Fruit fly (Drosophila melanogaster) whole organism, embryonic: ENCODE measurements around the gene insv.

ENCODE experiments used
- Asciz ChIP-seq: fragments of 200-800 bp; sonication (Bioruptor generic); optimal IDR thresholded peaks from 2 replicates; lab custom pipeline; 2017; ENCODE audit warnings: missing biosample characterization, mild to moderate bottlenecking, missing genetic modification characterization, missing genetic modification reagents
- Atf3 ChIP-seq: fragments of 200-800 bp; sonication (Bioruptor generic); optimal IDR thresholded peaks from 3 replicates; lab custom pipeline; 2016; ENCODE audit warnings: missing biosample characterization, missing genetic modification characterization
- CG1024 ChIP-seq: fragments of 200-800 bp; sonication (Bioruptor generic); IDR thresholded peaks from 2 replicates; pipeline ENCODE4 v1.3.6; 2022; ENCODE audit warnings: missing biosample characterization, missing genetic modification characterization
- Elba2 ChIP-seq: fragments of 200-800 bp; sonication (Bioruptor generic); optimal IDR thresholded peaks from 3 replicates; lab custom pipeline; 2016; ENCODE audit warnings: missing biosample characterization, missing genetic modification characterization
- dati ChIP-seq: fragments of 200-800 bp; sonication (Bioruptor generic); IDR thresholded peaks from 2 replicates; pipeline ENCODE4 v1.3.6; 2022; ENCODE audit warnings: missing biosample characterization, missing genetic modification characterization
- hb ChIP-seq: fragments of 200-800 bp; sonication (Bioruptor generic); IDR thresholded peaks from 3 replicates; pipeline ENCODE4 v1.3.6; 2022; ENCODE audit warnings: missing biosample characterization, missing genetic modification characterization; ENCODE audit not compliant: partially characterized antibody
- kay ChIP-seq: fragments of 200-800 bp; sonication (Bioruptor generic); optimal IDR thresholded peaks from 2 replicates; lab custom pipeline; 2016; ENCODE audit warnings: missing biosample characterization, missing genetic modification characterization

dm6 chr2L:2623947-2624346, 47.1 kb upstream of the insv start:
- TF ChIP-seq dati (GFP tag; lab: Robert Waterston, UW), result no peak
- TF ChIP-seq kay (GFP tag; lab: Kevin White, UChicago), result no peak
- no peak for TF ChIP-seq Atf3 (GFP tag; lab: Kevin White, UChicago)
- no peak for TF ChIP-seq Asciz (GFP tag; lab: Kevin White, UChicago)
- TF ChIP-seq CG1024 (GFP tag; lab: Robert Waterston, UW), result no peak
- no peak for TF ChIP-seq Elba2 (GFP tag; lab: Kevin White, UChicago)
- no peak for TF ChIP-seq hb
